Worm (Caenorhabditis elegans) whole organism, young adult: Measurements from ENCODE around the gene pho-10.

Experiments used
- B0019.2 ChIP-seq: fragments of 200-800 bp; sonication (Bioruptor generic); conservative IDR thresholded peaks from 2 replicates; pipeline ENCODE4 v1.3.6; 2022; ENCODE audit warnings: missing genetic modification reagents, missing genetic modification characterization, missing compliant biosample characterization
- B0261.1 ChIP-seq: sonication (generic microtip); optimal IDR thresholded peaks from 2 replicates; lab custom pipeline; 2016; ENCODE audit warnings: mild to moderate bottlenecking, missing genetic modification characterization, moderate library complexity, missing compliant biosample characterization
- F22D6.2 ChIP-seq: sonication (generic microtip); optimal IDR thresholded peaks from 2 replicates; lab custom pipeline; 2016; ENCODE audit warnings: mild to moderate bottlenecking, missing genetic modification characterization, missing compliant biosample characterization
- F33H1.4 ChIP-seq: fragments of 200-800 bp; sonication (Bioruptor generic); IDR thresholded peaks from 2 replicates; pipeline ENCODE4 v1.3.6; 2022; ENCODE audit warnings: missing genetic modification reagents, missing genetic modification characterization, missing compliant biosample characterization
- K11D2.4 ChIP-seq: fragments of 200-800 bp; sonication (Bioruptor generic); IDR thresholded peaks from 2 replicates; pipeline ENCODE4 v1.3.6; 2022; ENCODE audit warnings: missing genetic modification reagents, missing genetic modification characterization, missing compliant biosample characterization
- T07F8.4 ChIP-seq: sonication (generic microtip); optimal IDR thresholded peaks from 2 replicates; lab custom pipeline; 2016; ENCODE audit warnings: mild to moderate bottlenecking, missing genetic modification characterization, moderate library complexity, missing compliant biosample characterization
- Y56A3A.18 ChIP-seq: fragments of 200-800 bp; sonication (Bioruptor generic); IDR thresholded peaks from 2 replicates; pipeline ENCODE4 v1.3.6; 2022; ENCODE audit warnings: missing genetic modification reagents, missing genetic modification characterization, missing compliant biosample characterization
- aptf-3 ChIP-seq: fragments of 200-800 bp; sonication (Bioruptor generic); IDR thresholded peaks from 2 replicates; pipeline ENCODE4 v1.3.6; 2022; ENCODE audit warnings: missing genetic modification characterization, missing compliant biosample characterization
- athp-1 ChIP-seq: sonication (generic microtip); optimal IDR thresholded peaks from 2 replicates; lab custom pipeline; 2017; ENCODE audit warnings: mild to moderate bottlenecking, missing genetic modification characterization, missing compliant biosample characterization
- ccch-3 ChIP-seq: fragments of 200-800 bp; sonication (Bioruptor generic); optimal IDR thresholded peaks from 2 replicates; lab custom pipeline; 2018; ENCODE audit warnings: mild to moderate bottlenecking, missing genetic modification characterization, missing compliant biosample characterization
- ceh-100 ChIP-seq: fragments of 200-800 bp; sonication (Bioruptor generic); IDR thresholded peaks from 2 replicates; pipeline ENCODE4 v1.3.6; 2022; ENCODE audit warnings: missing genetic modification reagents, missing genetic modification characterization, missing compliant biosample characterization
- ceh-58 ChIP-seq: fragments of 200-800 bp; sonication (Bioruptor generic); IDR thresholded peaks from 2 replicates; pipeline ENCODE4 v1.3.6; 2022; ENCODE audit warnings: missing genetic modification characterization, missing compliant biosample characterization
- chd-7 ChIP-seq: sonication (generic microtip); optimal IDR thresholded peaks from 2 replicates; lab custom pipeline; 2016; ENCODE audit warnings: mild to moderate bottlenecking, missing genetic modification characterization, moderate library complexity, missing compliant biosample characterization
- die-1 ChIP-seq: sonication (generic microtip); optimal IDR thresholded peaks from 2 replicates; lab custom pipeline; 2016; ENCODE audit warnings: missing genotype, mild to moderate bottlenecking, missing genetic modification characterization, missing compliant biosample characterization
- dpl-1 ChIP-seq: fragments of 150-350 bp; optimal IDR thresholded peaks from 2 replicates; lab custom pipeline; 2014; ENCODE audit warnings: missing biosample characterization, missing genetic modification reagents, missing genetic modification characterization
- efl-1 ChIP-seq: fragments of 150-350 bp; optimal IDR thresholded peaks from 2 replicates; lab custom pipeline; 2014; ENCODE audit warnings: missing biosample characterization, missing genetic modification reagents, missing genetic modification characterization
- egl-18 ChIP-seq: fragments of 200-800 bp; sonication (Bioruptor generic); IDR thresholded peaks from 2 replicates; pipeline ENCODE4 v1.3.6; 2022; ENCODE audit warnings: missing genetic modification reagents, missing genetic modification characterization, missing compliant biosample characterization
- ekl-4 ChIP-seq: fragments of 200-800 bp; sonication (Bioruptor generic); IDR thresholded peaks from 2 replicates; pipeline ENCODE4 v1.3.6; 2022; ENCODE audit warnings: missing genetic modification reagents, missing genetic modification characterization, missing compliant biosample characterization
- fkh-3 ChIP-seq: sonication (generic microtip); optimal IDR thresholded peaks from 2 replicates; lab custom pipeline; 2016; ENCODE audit warnings: mild to moderate bottlenecking, missing genetic modification characterization, missing compliant biosample characterization
- him-1 ChIP-seq: sonication (generic microtip); optimal IDR thresholded peaks from 2 replicates; lab custom pipeline; 2016; ENCODE audit warnings: missing genotype, missing genetic modification reagents, missing genetic modification characterization, missing compliant biosample characterization
- let-607 ChIP-seq, 2 experiments: fragments of 200-800 bp in 1 of 2; sonication (Bioruptor generic) in 1 of 2; sonication (generic microtip) in 1 of 2; optimal IDR thresholded peaks; 2 replicates each; lab custom pipeline; 2016 to 2018; ENCODE audit warnings: mild to moderate bottlenecking in 2 of 2, missing compliant biosample characterization in 2 of 2, missing genetic modification characterization in 2 of 2, moderate library complexity in 2 of 2, missing genotype in 1 of 2
- lsl-1 ChIP-seq: fragments of 200-800 bp; sonication (Bioruptor generic); optimal IDR thresholded peaks from 2 replicates; lab custom pipeline; 2018; ENCODE audit warnings: mild to moderate bottlenecking, missing genetic modification characterization, moderate library complexity, missing compliant biosample characterization
- madf-8 ChIP-seq: fragments of 200-800 bp; sonication (Bioruptor generic); conservative IDR thresholded peaks from 2 replicates; pipeline ENCODE4 v1.3.6; 2022; ENCODE audit warnings: missing genetic modification reagents, missing genetic modification characterization, missing compliant biosample characterization
- mxl-1 ChIP-seq: sonication (generic microtip); optimal IDR thresholded peaks from 2 replicates; lab custom pipeline; 2016; ENCODE audit warnings: missing genetic modification characterization, missing compliant biosample characterization
- nfyb-1 ChIP-seq: fragments of 200-800 bp; sonication (Bioruptor generic); IDR thresholded peaks from 2 replicates; pipeline ENCODE4 v1.3.6; 2022; ENCODE audit warnings: missing genetic modification reagents, missing genetic modification characterization, missing compliant biosample characterization
- nhr-27 ChIP-seq: fragments of 200-800 bp; sonication (Bioruptor generic); optimal IDR thresholded peaks from 2 replicates; lab custom pipeline; 2018; ENCODE audit warnings: mild to moderate bottlenecking, missing genetic modification characterization, moderate library complexity, missing compliant biosample characterization
- rcor-1 ChIP-seq: fragments of 200-800 bp; sonication (Bioruptor generic); IDR thresholded peaks from 2 replicates; pipeline ENCODE4 v1.3.6; 2022; ENCODE audit warnings: missing genetic modification reagents, missing genetic modification characterization, missing compliant biosample characterization
- snpc-3.4 ChIP-seq: sonication (generic microtip); optimal IDR thresholded peaks from 2 replicates; lab custom pipeline; 2017; ENCODE audit warnings: missing genetic modification characterization, mild to moderate bottlenecking, missing compliant biosample characterization, antibody characterized with exemption, moderate library complexity, missing genotype, missing genetic modification reagents
- snpc-4 ChIP-seq, 5 experiments: fragments of 150-350 bp in 1 of 5; sonication (generic microtip) in 4 of 5; optimal IDR thresholded peaks; 2 replicates each; lab custom pipeline; 2014 to 2018; ENCODE audit warnings: missing genetic modification characterization in 5 of 5, missing biosample characterization in 3 of 5, antibody characterized with exemption in 2 of 5, mild to moderate bottlenecking in 2 of 5, missing compliant biosample characterization in 2 of 5, missing genotype in 2 of 5, moderate library complexity in 2 of 5, missing genetic modification reagents in 1 of 5
- tbx-9 ChIP-seq: sonication (generic microtip); optimal IDR thresholded peaks from 2 replicates; lab custom pipeline; 2016; ENCODE audit warnings: borderline replicate concordance, missing genetic modification characterization, inconsistent platforms, missing compliant biosample characterization
- tlf-1 ChIP-seq: fragments of 200-800 bp; sonication (Bioruptor generic); optimal IDR thresholded peaks from 2 replicates; lab custom pipeline; 2018; ENCODE audit warnings: mild to moderate bottlenecking, missing genetic modification characterization, missing compliant biosample characterization
- zfh-2 ChIP-seq: fragments of 200-800 bp; sonication (Bioruptor generic); conservative IDR thresholded peaks from 2 replicates; pipeline ENCODE4 v1.3.6; 2022; ENCODE audit warnings: missing genetic modification reagents, missing genetic modification characterization, missing compliant biosample characterization
- ztf-18 ChIP-seq: sonication (generic microtip); optimal IDR thresholded peaks from 2 replicates; lab custom pipeline; 2016; ENCODE audit warnings: missing genotype, mild to moderate bottlenecking, missing genetic modification characterization, missing compliant biosample characterization
- ztf-25 ChIP-seq: fragments of 200-800 bp; sonication (Bioruptor generic); IDR thresholded peaks from 2 replicates; pipeline ENCODE4 v1.3.6; 2022; ENCODE audit warnings: missing genetic modification reagents, missing genetic modification characterization, missing compliant biosample characterization
- ztf-28 ChIP-seq: fragments of 200-800 bp; sonication (Bioruptor generic); IDR thresholded peaks from 2 replicates; pipeline ENCODE4 v1.3.6; 2022; ENCODE audit warnings: missing genetic modification reagents, missing genetic modification characterization, missing compliant biosample characterization
- ztf-3 ChIP-seq: fragments of 200-800 bp; sonication (Bioruptor generic); optimal IDR thresholded peaks from 2 replicates; lab custom pipeline; 2018; ENCODE audit warnings: mild to moderate bottlenecking, missing genetic modification characterization, missing compliant biosample characterization

The pho-10 gene

DNA sequence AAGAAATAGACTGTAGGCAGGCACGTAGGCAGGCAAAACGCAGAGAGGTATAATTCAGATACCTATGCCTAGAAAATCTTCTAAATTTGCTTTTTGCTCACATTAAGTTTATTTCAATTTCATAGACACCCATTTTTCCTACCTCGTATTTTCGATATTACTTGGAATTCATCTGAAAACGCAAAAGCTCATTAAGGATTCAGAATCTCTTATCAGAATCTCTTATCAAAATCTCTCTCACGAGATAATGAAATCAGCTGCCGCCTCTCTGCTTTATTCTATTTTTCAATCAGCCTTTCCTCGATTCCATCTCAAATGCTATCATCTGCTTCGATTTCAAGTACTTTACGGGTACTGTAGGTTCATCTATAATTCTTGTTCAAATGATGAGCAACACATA lies 31.5 kb upstream of the pho-10 start:
- no peak for TF ChIP-seq mxl-1
- no peak for TF ChIP-seq Y56A3A.18 (GFP tag; lab: Robert Waterston, UW)
- no peak for TF ChIP-seq efl-1 (GFP tag; lab: Kevin White, UChicago)
- TF ChIP-seq ztf-25 (GFP tag; lab: Robert Waterston, UW) = no peak
- no peak for TF ChIP-seq ceh-58 (GFP tag; lab: Robert Waterston, UW)
- no peak for TF ChIP-seq ztf-18
- no peak for TF ChIP-seq nfyb-1 (GFP tag; lab: Robert Waterston, UW)
- no peak for TF ChIP-seq chd-7 (tag; lab: Kevin White, UChicago)
- no peak for TF ChIP-seq zfh-2 (GFP tag; lab: Robert Waterston, UW)
- TF ChIP-seq die-1 = no peak
- no peak for TF ChIP-seq ztf-3 (GFP tag; lab: Kevin White, UChicago)
- TF ChIP-seq T07F8.4 (tag; lab: Kevin White, UChicago) = no peak
- no peak for TF ChIP-seq him-1 (tag; lab: Kevin White, UChicago)

DNA sequence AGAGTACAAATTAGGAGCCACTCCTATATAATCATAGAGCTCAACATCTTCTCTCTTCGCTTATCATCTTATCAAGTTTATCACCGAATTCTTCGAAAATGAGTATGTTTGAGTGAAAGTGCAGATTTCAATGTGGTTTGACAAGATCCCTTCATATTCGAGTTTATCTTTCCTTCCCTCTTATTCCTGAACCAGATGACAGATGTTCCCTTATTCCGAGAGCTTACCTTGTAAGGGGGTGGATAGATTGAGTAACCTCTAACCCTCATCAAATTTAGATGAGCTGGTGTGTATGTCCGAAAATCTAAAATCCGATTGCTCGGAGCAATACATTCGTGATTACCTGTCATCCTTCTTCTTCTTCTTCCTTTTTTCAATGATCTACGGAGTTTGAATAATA lies 28.3 kb upstream of the pho-10 start:
- TF ChIP-seq aptf-3 (GFP tag; lab: Robert Waterston, UW) (no peak), ekl-4 (GFP tag; lab: Robert Waterston, UW) (no peak), athp-1 (tag; lab: Kevin White, UChicago) (no peak), let-607 (tag; optimal IDR thresholded peaks at IDR 0.05; lab: Kevin White, UChicago) (no peak), fkh-3 (no peak), B0261.1 (no peak), snpc-4 (GFP tag; optimal IDR thresholded peaks at IDR 0.05; lab: Kevin White, UChicago) (no peak), snpc-4 (tag; optimal IDR thresholded peaks at IDR 0.05; lab: Kevin White, UChicago) (no peak)

DNA sequence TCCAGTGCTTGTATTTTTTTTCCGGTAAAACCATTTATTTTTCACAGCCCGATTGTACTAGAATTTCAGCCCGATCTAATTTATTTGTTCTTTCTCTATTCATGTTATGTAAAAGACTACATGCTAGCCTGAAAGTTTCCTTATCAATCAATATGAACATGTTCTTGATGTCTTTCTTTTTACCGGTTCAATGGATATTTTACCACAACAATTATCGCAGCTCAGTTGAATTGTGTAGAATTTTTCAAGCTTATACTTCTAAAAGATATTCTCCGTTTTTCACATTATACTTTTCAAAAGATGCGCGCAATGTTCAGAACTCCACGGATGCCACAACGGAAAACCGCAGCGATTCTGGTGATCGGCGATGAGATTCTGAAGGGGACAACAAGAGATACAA lies 23.5 kb upstream of the pho-10 start, which contains the start of gene flad-1:
flad-1 (plus strand) TSS at position 301 of the 400 bp plus-strand sequence.
- no peak for TF ChIP-seq ccch-3 (GFP tag; lab: Kevin White, UChicago)
- peak; percentile 25 for TF ChIP-seq snpc-3.4 (tag; lab: Kevin White, UChicago)
- TF ChIP-seq K11D2.4 (GFP tag; lab: Robert Waterston, UW) = no peak
- TF ChIP-seq chd-7 (tag; lab: Kevin White, UChicago) = peak; percentile 21
- no peak for TF ChIP-seq ceh-100 (GFP tag; lab: Robert Waterston, UW)
- TF ChIP-seq dpl-1 (GFP tag; lab: Kevin White, UChicago) = no peak
- TF ChIP-seq F33H1.4 (GFP tag; lab: Robert Waterston, UW) = 0 out of 2 replicates have a peak, but pooled peaks have one; percentile 10
- TF ChIP-seq tlf-1 = no peak
- TF ChIP-seq nhr-27 (tag; lab: Kevin White, UChicago) = no peak
- no peak for TF ChIP-seq madf-8 (GFP tag; lab: Robert Waterston, UW)
- TF ChIP-seq, all 124 proteins: peak for 3

DNA sequence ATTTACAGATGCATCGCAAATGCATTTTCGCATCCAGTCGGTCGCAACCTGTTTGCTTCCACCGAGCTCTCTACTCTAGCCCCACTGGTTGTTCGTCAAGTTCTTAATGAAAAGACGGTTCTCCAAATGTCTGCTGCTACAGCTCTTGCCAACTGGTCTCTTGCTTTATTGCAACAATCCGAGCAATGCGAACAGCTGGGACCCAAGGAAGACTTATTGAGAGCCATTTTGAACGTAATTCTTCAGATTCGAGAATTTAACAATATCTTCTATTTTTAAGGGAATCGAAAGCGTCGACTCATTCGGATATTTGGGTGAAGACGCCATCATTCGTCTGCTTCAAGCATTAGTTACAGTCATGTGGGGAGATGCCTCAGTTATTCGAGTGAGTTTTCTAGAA lies 22.9 kb upstream of the pho-10 start:
- TF ChIP-seq lsl-1 (GFP tag; lab: Kevin White, UChicago) (no peak), ztf-28 (GFP tag; lab: Robert Waterston, UW) (no peak), F22D6.2 (tag; lab: Kevin White, UChicago) (no peak), egl-18 (GFP tag; lab: Robert Waterston, UW) (no peak), rcor-1 (no peak), efl-1 (GFP tag; lab: Kevin White, UChicago) (no peak), B0019.2 (no peak), tbx-9 (tag; lab: Kevin White, UChicago) (no peak)
